Worm (Caenorhabditis elegans) whole organism, L2 larva: ENCODE data around the gene srj-44.

Source experiments
- ama-1 ChIP-seq: fragments of 150-350 bp; optimal IDR thresholded peaks from 2 replicates; lab custom pipeline; 2018; ENCODE audit warnings: inconsistent platforms
- blmp-1 ChIP-seq: sonication (generic microtip); optimal IDR thresholded peaks from 2 replicates; lab custom pipeline; 2017; ENCODE audit warnings: missing genetic modification characterization, mild to moderate bottlenecking, missing compliant biosample characterization, antibody characterized with exemption, moderate library complexity; ENCODE audit not compliant: insufficient read depth
- ceh-82 ChIP-seq: fragments of 150-350 bp; optimal IDR thresholded peaks from 2 replicates; lab custom pipeline; 2014; ENCODE audit warnings: missing biosample characterization, missing genetic modification characterization
- lsy-2 ChIP-seq, 2 experiments: fragments of 150-350 bp in 1 of 2; sonication (generic microtip) in 1 of 2; optimal IDR thresholded peaks; 2 replicates each; lab custom pipeline; 2014 to 2017; ENCODE audit warnings: missing biosample characterization in 2 of 2, missing genetic modification characterization in 2 of 2
- nhr-11 ChIP-seq: fragments of 150-350 bp; optimal IDR thresholded peaks from 2 replicates; lab custom pipeline; 2014; ENCODE audit warnings: missing biosample characterization, missing genetic modification characterization
- nhr-12 ChIP-seq: fragments of 150-350 bp; optimal IDR thresholded peaks from 2 replicates; lab custom pipeline; 2014; ENCODE audit warnings: missing biosample characterization, missing genetic modification characterization
- nhr-21 ChIP-seq: fragments of 150-350 bp; optimal IDR thresholded peaks from 2 replicates; lab custom pipeline; 2014; ENCODE audit warnings: missing biosample characterization, missing genetic modification characterization
- nhr-237 ChIP-seq: fragments of 150-350 bp; optimal IDR thresholded peaks from 2 replicates; lab custom pipeline; 2014; ENCODE audit warnings: missing biosample characterization, missing genetic modification characterization
- nhr-77 ChIP-seq: fragments of 150-350 bp; optimal IDR thresholded peaks from 2 replicates; lab custom pipeline; 2014; ENCODE audit warnings: missing biosample characterization, missing genetic modification characterization
- snpc-4 ChIP-seq: fragments of 150-350 bp; optimal IDR thresholded peaks from 2 replicates; lab custom pipeline; 2014; ENCODE audit warnings: missing biosample characterization, missing genetic modification characterization
- unc-39 ChIP-seq: fragments of 150-350 bp; optimal IDR thresholded peaks from 2 replicates; lab custom pipeline; 2014; ENCODE audit warnings: missing biosample characterization, missing genetic modification characterization
- unc-55 ChIP-seq: fragments of 150-350 bp; sonication (generic microtip); optimal IDR thresholded peaks from 3 replicates; lab custom pipeline; 2014; ENCODE audit warnings: missing biosample characterization, missing genetic modification reagents, missing genetic modification characterization
- unc-62 ChIP-seq: fragments of 150-350 bp; optimal IDR thresholded peaks from 2 replicates; lab custom pipeline; 2014; ENCODE audit warnings: missing biosample characterization, missing genetic modification reagents, missing genetic modification characterization

DNA sequence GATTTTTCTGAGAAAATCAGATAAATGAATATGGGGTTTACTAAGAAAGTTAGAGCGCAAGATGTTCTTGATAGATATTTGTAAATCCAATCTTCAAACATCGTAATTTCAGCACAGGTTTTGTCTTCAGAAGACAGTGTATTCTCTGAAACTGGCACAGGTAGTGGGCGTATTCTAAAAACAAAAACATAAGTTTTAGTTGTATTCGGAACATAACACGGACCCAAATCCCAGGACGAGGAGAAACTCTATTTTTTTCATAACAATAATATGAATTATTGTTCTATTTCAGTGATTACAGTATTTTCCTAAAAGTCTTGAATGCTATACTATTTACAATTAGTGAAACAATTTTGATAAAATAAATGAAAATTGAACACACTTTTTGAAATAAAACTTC lies 9.2 kb downstream of the srj-44 start, which contains the start of gene srj-45:
- no peak for TF ChIP-seq unc-55 (GFP tag; lab: Kevin White, UChicago)
- TF ChIP-seq ama-1 (lab: Kevin White, UChicago): no peak
- TF ChIP-seq nhr-12 (tag; lab: Kevin White, UChicago): no peak
- TF ChIP-seq unc-62: no peak
- TF ChIP-seq blmp-1 (tag; lab: Kevin White, UChicago): no peak
- no peak for TF ChIP-seq unc-39 (tag; lab: Kevin White, UChicago)
- no peak for TF ChIP-seq lsy-2 (tag; optimal IDR thresholded peaks at IDR 0.05; lab: Kevin White, UChicago)
- TF ChIP-seq nhr-11: no peak
- TF ChIP-seq nhr-77: no peak
- no peak for TF ChIP-seq nhr-237 (tag; lab: Kevin White, UChicago)
- no peak for TF ChIP-seq snpc-4 (tag; lab: Kevin White, UChicago)
- TF ChIP-seq nhr-21: no peak
- no peak for TF ChIP-seq ceh-82
